Worm (Caenorhabditis elegans) whole organism, late embryonic: ENCODE measurements around the gene ZK643.6.

Experiments
- C38D4.7 ChIP-seq: fragments of 200-800 bp; sonication (Bioruptor generic); optimal IDR thresholded peaks from 2 replicates; lab custom pipeline; 2018; ENCODE audit warnings: mild to moderate bottlenecking, missing genetic modification characterization, moderate library complexity, missing compliant biosample characterization
- F13H6.1 ChIP-seq: sonication (generic microtip); optimal IDR thresholded peaks from 2 replicates; lab custom pipeline; 2016; ENCODE audit warnings: missing genetic modification characterization, missing compliant biosample characterization
- K02D7.2 ChIP-seq: sonication (generic microtip); optimal IDR thresholded peaks from 2 replicates; lab custom pipeline; 2017; ENCODE audit warnings: mild to moderate bottlenecking, missing genetic modification characterization, missing compliant biosample characterization
- K09A11.1 ChIP-seq: sonication (generic microtip); optimal IDR thresholded peaks from 2 replicates; lab custom pipeline; 2017; ENCODE audit warnings: antibody characterized with exemption, mild to moderate bottlenecking, missing genetic modification characterization, missing compliant biosample characterization; ENCODE audit not compliant: insufficient read depth
- ahr-1 ChIP-seq: sonication (generic microtip); optimal IDR thresholded peaks from 2 replicates; lab custom pipeline; 2016; ENCODE audit warnings: missing genetic modification characterization, missing compliant biosample characterization
- ama-1 ChIP-seq: fragments of 150-350 bp; optimal IDR thresholded peaks from 2 replicates; lab custom pipeline; 2014
- ceh-18 ChIP-seq: sonication (generic microtip); optimal IDR thresholded peaks from 2 replicates; lab custom pipeline; 2016; ENCODE audit warnings: missing genetic modification characterization, missing compliant biosample characterization
- ceh-19 ChIP-seq: fragments of 200-800 bp; sonication (Bioruptor generic); optimal IDR thresholded peaks from 2 replicates; lab custom pipeline; 2018; ENCODE audit warnings: mild to moderate bottlenecking, missing genetic modification characterization, missing compliant biosample characterization
- ceh-2 ChIP-seq: sonication (generic microtip); optimal IDR thresholded peaks from 2 replicates; lab custom pipeline; 2016; ENCODE audit warnings: missing genotype, missing genetic modification characterization, missing compliant biosample characterization
- ceh-22 ChIP-seq: sonication (generic microtip); optimal IDR thresholded peaks from 2 replicates; lab custom pipeline; 2017; ENCODE audit warnings: missing biosample characterization, missing genetic modification characterization
- ceh-24 ChIP-seq: sonication (generic microtip); optimal IDR thresholded peaks from 2 replicates; lab custom pipeline; 2016; ENCODE audit warnings: mild to moderate bottlenecking, missing genetic modification characterization, missing compliant biosample characterization
- ceh-34 ChIP-seq: sonication (generic microtip); optimal IDR thresholded peaks from 2 replicates; lab custom pipeline; 2016; ENCODE audit warnings: mild to moderate bottlenecking, missing genetic modification characterization, missing compliant biosample characterization
- ceh-45 ChIP-seq: fragments of 200-800 bp; sonication (Bioruptor generic); IDR thresholded peaks from 2 replicates; pipeline ENCODE4 v1.3.6; 2022; ENCODE audit warnings: missing genetic modification reagents, missing genetic modification characterization, missing compliant biosample characterization
- ceh-9 ChIP-seq: sonication (generic microtip); optimal IDR thresholded peaks from 2 replicates; lab custom pipeline; 2016; ENCODE audit warnings: mild to moderate bottlenecking, missing genetic modification characterization, inconsistent platforms, missing compliant biosample characterization
- dmd-4 ChIP-seq: sonication (generic microtip); optimal IDR thresholded peaks from 2 replicates; lab custom pipeline; 2016; ENCODE audit warnings: borderline replicate concordance, missing genetic modification characterization, missing compliant biosample characterization
- dve-1 ChIP-seq: sonication (generic microtip); optimal IDR thresholded peaks from 2 replicates; lab custom pipeline; 2017; ENCODE audit warnings: antibody characterized with exemption, mild to moderate bottlenecking, missing genetic modification characterization, missing compliant biosample characterization
- elt-2 ChIP-seq: sonication (generic microtip); optimal IDR thresholded peaks from 2 replicates; lab custom pipeline; 2016; ENCODE audit warnings: missing genetic modification reagents, missing genetic modification characterization, missing compliant biosample characterization
- elt-4 ChIP-seq: sonication (generic microtip); optimal IDR thresholded peaks from 2 replicates; lab custom pipeline; 2016; ENCODE audit warnings: missing genetic modification characterization, missing compliant biosample characterization
- ets-4 ChIP-seq: sonication (generic microtip); optimal IDR thresholded peaks from 2 replicates; lab custom pipeline; 2016; ENCODE audit warnings: missing genetic modification characterization, missing compliant biosample characterization
- eyg-1 ChIP-seq: sonication (generic microtip); optimal IDR thresholded peaks from 2 replicates; lab custom pipeline; 2016; ENCODE audit warnings: missing genotype, missing genetic modification characterization, missing compliant biosample characterization
- fax-1 ChIP-seq: sonication (generic microtip); optimal IDR thresholded peaks from 2 replicates; lab custom pipeline; 2016; ENCODE audit warnings: missing genotype, missing genetic modification characterization, missing compliant biosample characterization
- gmeb-2 ChIP-seq: sonication (generic microtip); optimal IDR thresholded peaks from 2 replicates; lab custom pipeline; 2016; ENCODE audit warnings: missing genetic modification characterization, inconsistent platforms, missing compliant biosample characterization
- hlh-13 ChIP-seq: fragments of 200-800 bp; sonication (Bioruptor generic); optimal IDR thresholded peaks from 2 replicates; lab custom pipeline; 2018; ENCODE audit warnings: mild to moderate bottlenecking, missing genetic modification characterization, missing compliant biosample characterization
- hlh-15 ChIP-seq: sonication (generic microtip); optimal IDR thresholded peaks from 2 replicates; lab custom pipeline; 2016; ENCODE audit warnings: missing genetic modification characterization, missing compliant biosample characterization
- hlh-30 ChIP-seq: sonication (generic microtip); optimal IDR thresholded peaks from 2 replicates; lab custom pipeline; 2017; ENCODE audit warnings: antibody characterized with exemption, missing genetic modification characterization, missing compliant biosample characterization; ENCODE audit not compliant: insufficient read depth
- hlh-6 ChIP-seq: sonication (generic microtip); optimal IDR thresholded peaks from 2 replicates; lab custom pipeline; 2016; ENCODE audit warnings: missing genotype, missing genetic modification characterization, missing compliant biosample characterization
- hlh-8 ChIP-seq: sonication (generic microtip); optimal IDR thresholded peaks from 2 replicates; lab custom pipeline; 2016; ENCODE audit warnings: missing genotype, missing genetic modification characterization, missing compliant biosample characterization
- mec-3 ChIP-seq: sonication (generic microtip); optimal IDR thresholded peaks from 2 replicates; lab custom pipeline; 2016; ENCODE audit warnings: borderline replicate concordance, missing genetic modification characterization, missing compliant biosample characterization
- nfya-1 ChIP-seq: sonication (generic microtip); optimal IDR thresholded peaks from 2 replicates; lab custom pipeline; 2017; ENCODE audit warnings: missing genetic modification characterization, mild to moderate bottlenecking, missing compliant biosample characterization, antibody characterized with exemption, moderate library complexity
- nhr-11 ChIP-seq: fragments of 150-350 bp; optimal IDR thresholded peaks from 2 replicates; lab custom pipeline; 2014; ENCODE audit warnings: missing biosample characterization, missing genetic modification characterization
- nhr-232 ChIP-seq: sonication (generic microtip); optimal IDR thresholded peaks from 2 replicates; lab custom pipeline; 2016; ENCODE audit warnings: missing genetic modification characterization, missing compliant biosample characterization
- npax-4 ChIP-seq: sonication (generic microtip); optimal IDR thresholded peaks from 2 replicates; lab custom pipeline; 2016; ENCODE audit warnings: missing genetic modification characterization, missing compliant biosample characterization
- odd-2 ChIP-seq: sonication (generic microtip); optimal IDR thresholded peaks from 2 replicates; lab custom pipeline; 2017; ENCODE audit warnings: antibody characterized with exemption, mild to moderate bottlenecking, missing genetic modification characterization, missing compliant biosample characterization
- pax-1 ChIP-seq: fragments of 150-350 bp; optimal IDR thresholded peaks from 2 replicates; lab custom pipeline; 2014; ENCODE audit warnings: missing biosample characterization, missing genetic modification characterization
- pha-2 ChIP-seq: sonication (generic microtip); optimal IDR thresholded peaks from 2 replicates; lab custom pipeline; 2017; ENCODE audit warnings: mild to moderate bottlenecking, missing genetic modification characterization, missing compliant biosample characterization
- pha-4 ChIP-seq: fragments of 150-350 bp; optimal IDR thresholded peaks from 2 replicates; lab custom pipeline; 2018; ENCODE audit warnings: missing biosample characterization, missing genetic modification reagents, missing genetic modification characterization
- pqm-1 ChIP-seq: sonication (generic microtip); optimal IDR thresholded peaks from 2 replicates; lab custom pipeline; 2016; ENCODE audit warnings: missing genetic modification characterization, missing compliant biosample characterization
- rnt-1 ChIP-seq: sonication (generic microtip); optimal IDR thresholded peaks from 2 replicates; lab custom pipeline; 2016; ENCODE audit warnings: missing genetic modification characterization, missing compliant biosample characterization
- sdc-2 ChIP-seq: sonication (generic microtip); optimal IDR thresholded peaks from 2 replicates; lab custom pipeline; 2016; ENCODE audit warnings: missing genotype, missing genetic modification characterization, missing compliant biosample characterization
- sox-2 ChIP-seq: fragments of 200-800 bp; sonication (Bioruptor generic); IDR thresholded peaks from 2 replicates; pipeline ENCODE4 v1.3.6; 2022; ENCODE audit warnings: missing genetic modification reagents, missing genetic modification characterization, missing compliant biosample characterization
- syd-9 ChIP-seq: sonication (generic microtip); optimal IDR thresholded peaks from 2 replicates; lab custom pipeline; 2016; ENCODE audit warnings: mild to moderate bottlenecking, missing genetic modification characterization, moderate library complexity, missing compliant biosample characterization
- tbx-7 ChIP-seq: sonication (generic microtip); optimal IDR thresholded peaks from 2 replicates; lab custom pipeline; 2016; ENCODE audit warnings: missing genotype, missing genetic modification characterization, missing compliant biosample characterization
- unc-3 ChIP-seq, 2 experiments: fragments of 200-800 bp in 1 of 2; sonication (Bioruptor generic) in 1 of 2; sonication (generic microtip) in 1 of 2; conservative IDR thresholded peaks in 1 of 2; optimal IDR thresholded peaks in 1 of 2; 2 replicates each; pipeline versions ENCODE4 v1.3.6 to Lab custom; 2016 to 2022; ENCODE audit warnings: missing compliant biosample characterization in 2 of 2, missing genetic modification characterization in 2 of 2, missing genetic modification reagents in 1 of 2
- unc-42 ChIP-seq: sonication (generic microtip); optimal IDR thresholded peaks from 2 replicates; lab custom pipeline; 2016; ENCODE audit warnings: missing genotype, missing genetic modification characterization, missing compliant biosample characterization
- unc-86 ChIP-seq: sonication (generic microtip); optimal IDR thresholded peaks from 2 replicates; lab custom pipeline; 2016; ENCODE audit warnings: missing genetic modification characterization, missing compliant biosample characterization
- zip-5 ChIP-seq: sonication (generic microtip); optimal IDR thresholded peaks from 2 replicates; lab custom pipeline; 2016; ENCODE audit warnings: missing genetic modification characterization, missing compliant biosample characterization
- ztf-16 ChIP-seq: sonication (generic microtip); optimal IDR thresholded peaks from 2 replicates; lab custom pipeline; 2017; ENCODE audit warnings: missing genetic modification characterization, missing compliant biosample characterization

ZK643.6 gene

ce11 chrIII:8986872-8987271, 26.3 kb upstream of the ZK643.6 start:
- TF ChIP-seq ceh-34 (peak; percentile 25), elt-2 (tag; lab: Kevin White, UChicago) (peak; percentile 32), pqm-1 (no peak), ceh-19 (no peak)
- TF ChIP-seq, all 69 proteins: peak for 2

- no peak for TF ChIP-seq nhr-232 (tag; lab: Kevin White, UChicago)
- no peak for TF ChIP-seq hlh-30
- no peak for TF ChIP-seq nfya-1 (tag; lab: Kevin White, UChicago)
- no peak for TF ChIP-seq ceh-45 (GFP tag; lab: Robert Waterston, UW)
- TF ChIP-seq unc-86 (tag; lab: Kevin White, UChicago): no peak
- no peak for TF ChIP-seq K09A11.1
- no peak for TF ChIP-seq ceh-22 (tag; lab: Kevin White, UChicago)
- no peak for TF ChIP-seq ceh-9 (tag; lab: Kevin White, UChicago)
- no peak for TF ChIP-seq pax-1 (tag; lab: Kevin White, UChicago)
- no peak for TF ChIP-seq ceh-2 (tag; lab: Kevin White, UChicago)
- TF ChIP-seq C38D4.7 (GFP tag; lab: Kevin White, UChicago): no peak
- TF ChIP-seq pha-4 (tag; lab: Kevin White, UChicago): no peak
- no peak for TF ChIP-seq pha-2 (tag; lab: Kevin White, UChicago)
- TF ChIP-seq ceh-18 (tag; lab: Kevin White, UChicago): no peak
- no peak for TF ChIP-seq elt-4 (tag; lab: Kevin White, UChicago)
- TF ChIP-seq F13H6.1 (tag; lab: Kevin White, UChicago): no peak
- no peak for TF ChIP-seq tbx-7 (tag; lab: Kevin White, UChicago)
- TF ChIP-seq odd-2 (tag; lab: Kevin White, UChicago): no peak
Measured at ce11 chrIII:8985965-8986364, 25.4 kb upstream of the ZK643.6 start.

ce11 chrIII:8985461-8985860, 24.9 kb upstream of the ZK643.6 start:
- TF ChIP-seq unc-86 (tag; lab: Kevin White, UChicago) (no peak), npax-4 (tag; lab: Kevin White, UChicago) (no peak), gmeb-2 (tag; lab: Kevin White, UChicago) (no peak), unc-42 (tag; lab: Kevin White, UChicago) (no peak), fax-1 (no peak), ceh-24 (tag; lab: Kevin White, UChicago) (no peak), ets-4 (tag; lab: Kevin White, UChicago) (no peak), hlh-15 (tag; lab: Kevin White, UChicago) (no peak), nhr-11 (tag; lab: Kevin White, UChicago) (no peak), sdc-2 (no peak), ama-1 (lab: Kevin White, UChicago) (no peak), ceh-9 (tag; lab: Kevin White, UChicago) (no peak), dve-1 (tag; lab: Kevin White, UChicago) (no peak), elt-4 (tag; lab: Kevin White, UChicago) (no peak), hlh-30 (no peak), syd-9 (tag; lab: Kevin White, UChicago) (no peak), F13H6.1 (tag; lab: Kevin White, UChicago) (no peak), mec-3 (no peak)

- TF ChIP-seq hlh-8 (tag; lab: Kevin White, UChicago): no peak
- no peak for TF ChIP-seq zip-5
- TF ChIP-seq hlh-13 (GFP tag; lab: Kevin White, UChicago): no peak
- TF ChIP-seq unc-86 (tag; lab: Kevin White, UChicago): no peak
- TF ChIP-seq ahr-1 (tag; lab: Kevin White, UChicago): no peak
- no peak for TF ChIP-seq npax-4 (tag; lab: Kevin White, UChicago)
- no peak for TF ChIP-seq ztf-16 (tag; lab: Kevin White, UChicago)
- TF ChIP-seq dmd-4: no peak
- TF ChIP-seq pax-1 (tag; lab: Kevin White, UChicago): no peak
- no peak for TF ChIP-seq ceh-24 (tag; lab: Kevin White, UChicago)
- TF ChIP-seq nfya-1 (tag; lab: Kevin White, UChicago): peak; percentile 44
- no peak for TF ChIP-seq sox-2 (GFP tag; lab: Robert Waterston, UW)
- no peak for TF ChIP-seq mec-3
- TF ChIP-seq K02D7.2 (tag; lab: Kevin White, UChicago): no peak
- no peak for TF ChIP-seq nhr-11 (tag; lab: Kevin White, UChicago)
- peak; percentile 15 for TF ChIP-seq dve-1 (tag; lab: Kevin White, UChicago)
- no peak for TF ChIP-seq unc-3 (GFP tag; conservative IDR thresholded peaks at IDR 0.05; lab: Robert Waterston, UW)
- no peak for TF ChIP-seq unc-3 (tag; optimal IDR thresholded peaks at IDR 0.05; lab: Kevin White, UChicago)
- no peak for TF ChIP-seq eyg-1 (tag; lab: Kevin White, UChicago)
- TF ChIP-seq hlh-6: no peak
- peak; percentile 33 for TF ChIP-seq rnt-1
- TF ChIP-seq ceh-2 (tag; lab: Kevin White, UChicago): no peak
- TF ChIP-seq K09A11.1: no peak
Measured at ce11 chrIII:8984960-8985359, 24.4 kb upstream of the ZK643.6 start.
